Fruit fly (Drosophila melanogaster) whole organism, prepupa: ENCODE data around the gene CG46510.
"Not testable (repeated sequence)": the region's sequence is repeated elsewhere in the genome, so short reads cannot be mapped to it uniquely, and the experiment has no call there.

ENCODE experiments used
- CG1621 ChIP-seq: fragments of 200-800 bp; sonication (Bioruptor generic); optimal IDR thresholded peaks from 3 replicates; lab custom pipeline; 2018; ENCODE audit warnings: missing biosample characterization, mild to moderate bottlenecking, missing genetic modification characterization
- CG16779 ChIP-seq: fragments of 200-800 bp; sonication (Bioruptor generic); optimal IDR thresholded peaks from 3 replicates; lab custom pipeline; 2017; ENCODE audit warnings: missing biosample characterization, mild to moderate bottlenecking, missing genetic modification characterization
- CG6163 ChIP-seq: fragments of 200-800 bp; sonication (Bioruptor generic); IDR thresholded peaks from 3 replicates; pipeline ENCODE4 v1.3.6; 2022; ENCODE audit warnings: missing biosample characterization, missing genetic modification characterization
- CG6792 ChIP-seq: fragments of 200-800 bp; sonication (Bioruptor generic); optimal IDR thresholded peaks from 3 replicates; lab custom pipeline; 2016; ENCODE audit warnings: missing biosample characterization, missing genetic modification characterization
- CG7368 ChIP-seq: fragments of 200-800 bp; sonication (Bioruptor generic); optimal IDR thresholded peaks from 3 replicates; lab custom pipeline; 2016; ENCODE audit warnings: missing biosample characterization, missing genetic modification characterization
- CG9139 ChIP-seq: fragments of 200-800 bp; sonication (Bioruptor generic); optimal IDR thresholded peaks from 3 replicates; lab custom pipeline; 2017; ENCODE audit warnings: missing biosample characterization, mild to moderate bottlenecking, missing genetic modification characterization
- Eip78C ChIP-seq: fragments of 200-800 bp; sonication (Bioruptor generic); peaks from one replicate; lab custom pipeline; 2016; ENCODE audit warnings: missing biosample characterization, missing genetic modification characterization
- Eip93F ChIP-seq: fragments of 200-800 bp; sonication (Bioruptor generic); optimal IDR thresholded peaks from 2 replicates; lab custom pipeline; 2016; ENCODE audit warnings: missing biosample characterization, mild to moderate bottlenecking, missing genetic modification characterization
- Ets21C ChIP-seq: fragments of 200-800 bp; sonication (Bioruptor generic); optimal IDR thresholded peaks from 3 replicates; lab custom pipeline; 2016; ENCODE audit warnings: missing biosample characterization, missing genetic modification characterization
- Gug ChIP-seq: fragments of 200-800 bp; sonication (Bioruptor generic); IDR thresholded peaks from 2 replicates; pipeline ENCODE4 v1.3.6; 2022; ENCODE audit warnings: missing biosample characterization, missing genetic modification characterization
- Lpt ChIP-seq: fragments of 200-800 bp; sonication (Bioruptor generic); optimal IDR thresholded peaks from 3 replicates; lab custom pipeline; 2016; ENCODE audit warnings: missing biosample characterization, missing genetic modification characterization
- Sox14 ChIP-seq: fragments of 200-800 bp; sonication (Bioruptor generic); optimal IDR thresholded peaks from 3 replicates; lab custom pipeline; 2016; ENCODE audit warnings: missing biosample characterization, missing genetic modification characterization
- Sox15 ChIP-seq: fragments of 200-800 bp; sonication (Bioruptor generic); optimal IDR thresholded peaks from 3 replicates; lab custom pipeline; 2016; ENCODE audit warnings: missing biosample characterization, missing genetic modification characterization
- cyc ChIP-seq: fragments of 200-800 bp; sonication (Bioruptor generic); optimal IDR thresholded peaks from 3 replicates; lab custom pipeline; 2016; ENCODE audit warnings: missing biosample characterization, missing genetic modification characterization

dm6 chrX:22201883-22202282 is 24.6 kb downstream of the CG46510 start, which contains the start of gene CG46515:
- not testable (repeated sequence) for TF ChIP-seq CG1621 (tag; lab: Kevin White, UChicago); Lpt (GFP tag; lab: Kevin White, UChicago); Sox14 (GFP tag; lab: Kevin White, UChicago); Sox15 (GFP tag; lab: Kevin White, UChicago); CG6792 (GFP tag; lab: Kevin White, UChicago); Gug (GFP tag; lab: Robert Waterston, UW); Eip93F (GFP tag; lab: Kevin White, UChicago); CG9139 (GFP tag; lab: Kevin White, UChicago); CG7368 (GFP tag; lab: Kevin White, UChicago); Ets21C (GFP tag; lab: Kevin White, UChicago); Eip78C (GFP tag; lab: Kevin White, UChicago); cyc (GFP tag; lab: Kevin White, UChicago); CG16779 (tag; lab: Kevin White, UChicago); CG6163 (GFP tag; lab: Robert Waterston, UW)
